Worm (Caenorhabditis elegans): ENCODE measurements around the gene C33E10.8.

The C33E10.8 gene

ce11 chrX:17294728-17295127, at the start of gene C33E10.8:
TSS of gene C33E10.8 (minus strand) at chrX:17294828.
- TF ChIP-seq med-1 (GFP tag; optimal IDR thresholded peaks at IDR 0.05; ENCODE audit: insufficient read depth) (no peak), ztf-23 (GFP tag; IDR thresholded peaks at IDR 0.05) (no peak), flt-1 (GFP tag; IDR thresholded peaks at IDR 0.05) (no peak), ref-1 (GFP tag; conservative IDR thresholded peaks at IDR 0.05) (no peak), cog-1 (tag; optimal IDR thresholded peaks at IDR 0.05) (no peak), tab-1 (GFP tag; IDR thresholded peaks at IDR 0.05) (no peak), ztf-29 (GFP tag; IDR thresholded peaks at IDR 0.05) (no peak), klf-2 (GFP tag; conservative IDR thresholded peaks at IDR 0.05) (no peak), T22C8.4 (GFP tag; IDR thresholded peaks at IDR 0.05) (no peak)

- TF ChIP-seq med-1 (GFP tag; optimal IDR thresholded peaks at IDR 0.05; ENCODE audit: insufficient read depth) (no peak), ref-1 (GFP tag; conservative IDR thresholded peaks at IDR 0.05) (no peak), tab-1 (GFP tag; IDR thresholded peaks at IDR 0.05) (no peak), cog-1 (tag; optimal IDR thresholded peaks at IDR 0.05) (no peak)
Observed at ce11 chrX:17340484-17340883, 45.9 kb upstream of the C33E10.8 start, which contains the start of gene C53C11.1. TSS of gene C53C11.1 (plus strand) at chrX:17340784.

- no peak for TF ChIP-seq klf-2 (GFP tag; conservative IDR thresholded peaks at IDR 0.05)
- no peak for TF ChIP-seq ztf-29 (GFP tag; IDR thresholded peaks at IDR 0.05)
- no peak for TF ChIP-seq flt-1 (GFP tag; IDR thresholded peaks at IDR 0.05)
- no peak for TF ChIP-seq cog-1 (tag; optimal IDR thresholded peaks at IDR 0.05)
- no peak for TF ChIP-seq T22C8.4 (GFP tag; IDR thresholded peaks at IDR 0.05)
- no peak for TF ChIP-seq ref-1 (GFP tag; conservative IDR thresholded peaks at IDR 0.05)
- no peak for TF ChIP-seq tab-1 (GFP tag; IDR thresholded peaks at IDR 0.05)
Observed at ce11 chrX:17338944-17339343, 44.3 kb upstream of the C33E10.8 start.

ce11 chrX:17336354-17336753, 41.7 kb upstream of the C33E10.8 start, which contains the start of gene C53C11.2:
TSS of gene C53C11.2 (plus strand) at chrX:17336637.
- no peak for TF ChIP-seq ztf-23 (GFP tag; IDR thresholded peaks at IDR 0.05)
- TF ChIP-seq tab-1 (GFP tag; IDR thresholded peaks at IDR 0.05), result no peak
- TF ChIP-seq klf-2 (GFP tag; conservative IDR thresholded peaks at IDR 0.05), result no peak
- no peak for TF ChIP-seq ref-1 (GFP tag; conservative IDR thresholded peaks at IDR 0.05)
- TF ChIP-seq cog-1 (tag; optimal IDR thresholded peaks at IDR 0.05), result no peak
- no peak for TF ChIP-seq ztf-29 (GFP tag; IDR thresholded peaks at IDR 0.05)
- no peak for TF ChIP-seq T22C8.4 (GFP tag; IDR thresholded peaks at IDR 0.05)
- TF ChIP-seq flt-1 (GFP tag; IDR thresholded peaks at IDR 0.05), result no peak
- no peak for TF ChIP-seq med-1 (GFP tag; optimal IDR thresholded peaks at IDR 0.05; ENCODE audit: insufficient read depth)

- no peak for TF ChIP-seq ztf-23 (GFP tag; IDR thresholded peaks at IDR 0.05)
Observed at ce11 chrX:17333752-17334151, 39.1 kb upstream of the C33E10.8 start, which contains the start of gene C53C11.5. TSS of gene C53C11.5 (plus strand) at chrX:17334052.

ce11 chrX:17330574-17330973, 35.9 kb upstream of the C33E10.8 start:
- no peak for TF ChIP-seq flt-1 (GFP tag; IDR thresholded peaks at IDR 0.05)
- TF ChIP-seq ztf-29 (GFP tag; IDR thresholded peaks at IDR 0.05), result no peak
- TF ChIP-seq cog-1 (tag; optimal IDR thresholded peaks at IDR 0.05), result no peak
- TF ChIP-seq klf-2 (GFP tag; conservative IDR thresholded peaks at IDR 0.05), result no peak
- TF ChIP-seq T22C8.4 (GFP tag; IDR thresholded peaks at IDR 0.05), result no peak
- TF ChIP-seq ztf-23 (GFP tag; IDR thresholded peaks at IDR 0.05), result no peak
- no peak for TF ChIP-seq tab-1 (GFP tag; IDR thresholded peaks at IDR 0.05)
- TF ChIP-seq med-1 (GFP tag; optimal IDR thresholded peaks at IDR 0.05; ENCODE audit: insufficient read depth), result no peak
- TF ChIP-seq ref-1 (GFP tag; conservative IDR thresholded peaks at IDR 0.05), result no peak

- TF ChIP-seq cog-1 (tag; optimal IDR thresholded peaks at IDR 0.05) (no peak), ztf-23 (GFP tag; IDR thresholded peaks at IDR 0.05) (no peak), ref-1 (GFP tag; conservative IDR thresholded peaks at IDR 0.05) (no peak), klf-2 (GFP tag; conservative IDR thresholded peaks at IDR 0.05) (no peak), med-1 (GFP tag; optimal IDR thresholded peaks at IDR 0.05; ENCODE audit: insufficient read depth) (no peak), ztf-29 (GFP tag; IDR thresholded peaks at IDR 0.05) (no peak), tab-1 (GFP tag; IDR thresholded peaks at IDR 0.05) (no peak), flt-1 (GFP tag; IDR thresholded peaks at IDR 0.05) (no peak), T22C8.4 (GFP tag; IDR thresholded peaks at IDR 0.05) (no peak)
Observed at ce11 chrX:17329075-17329474, 34.4 kb upstream of the C33E10.8 start.

- TF ChIP-seq klf-2 (GFP tag; conservative IDR thresholded peaks at IDR 0.05) (no peak), T22C8.4 (GFP tag; IDR thresholded peaks at IDR 0.05) (no peak), flt-1 (GFP tag; IDR thresholded peaks at IDR 0.05) (no peak), cog-1 (tag; optimal IDR thresholded peaks at IDR 0.05) (no peak), tab-1 (GFP tag; IDR thresholded peaks at IDR 0.05) (no peak), med-1 (GFP tag; optimal IDR thresholded peaks at IDR 0.05; ENCODE audit: insufficient read depth) (no peak), ref-1 (GFP tag; conservative IDR thresholded peaks at IDR 0.05) (no peak), ztf-29 (GFP tag; IDR thresholded peaks at IDR 0.05) (no peak), ztf-23 (GFP tag; IDR thresholded peaks at IDR 0.05) (no peak)
Observed at ce11 chrX:17327226-17327625, 32.6 kb upstream of the C33E10.8 start.

ce11 chrX:17324954-17325353, 30.3 kb upstream of the C33E10.8 start:
- no peak for TF ChIP-seq tab-1 (GFP tag; IDR thresholded peaks at IDR 0.05)
- TF ChIP-seq cog-1 (tag; optimal IDR thresholded peaks at IDR 0.05), result no peak
- no peak for TF ChIP-seq ztf-23 (GFP tag; IDR thresholded peaks at IDR 0.05)
- no peak for TF ChIP-seq T22C8.4 (GFP tag; IDR thresholded peaks at IDR 0.05)
- TF ChIP-seq klf-2 (GFP tag; conservative IDR thresholded peaks at IDR 0.05), result no peak
- no peak for TF ChIP-seq ztf-29 (GFP tag; IDR thresholded peaks at IDR 0.05)
- no peak for TF ChIP-seq ref-1 (GFP tag; conservative IDR thresholded peaks at IDR 0.05)
- TF ChIP-seq med-1 (GFP tag; optimal IDR thresholded peaks at IDR 0.05; ENCODE audit: insufficient read depth), result no peak
- no peak for TF ChIP-seq flt-1 (GFP tag; IDR thresholded peaks at IDR 0.05)

- TF ChIP-seq klf-2 (GFP tag; conservative IDR thresholded peaks at IDR 0.05) (no peak), med-1 (GFP tag; optimal IDR thresholded peaks at IDR 0.05; ENCODE audit: insufficient read depth) (no peak), flt-1 (GFP tag; IDR thresholded peaks at IDR 0.05) (no peak), T22C8.4 (GFP tag; IDR thresholded peaks at IDR 0.05) (no peak), cog-1 (tag; optimal IDR thresholded peaks at IDR 0.05) (no peak), tab-1 (GFP tag; IDR thresholded peaks at IDR 0.05) (no peak), ztf-29 (GFP tag; IDR thresholded peaks at IDR 0.05) (no peak), ztf-23 (GFP tag; IDR thresholded peaks at IDR 0.05) (no peak), ref-1 (GFP tag; conservative IDR thresholded peaks at IDR 0.05) (no peak)
Observed at ce11 chrX:17320572-17320971, 25.9 kb upstream of the C33E10.8 start.
